Worm (Caenorhabditis elegans): ENCODE data around the gene best-20.
A peak's percentile ranks its signal among the peaks of the same experiment; 100 is the strongest.

Gene best-20

DNA sequence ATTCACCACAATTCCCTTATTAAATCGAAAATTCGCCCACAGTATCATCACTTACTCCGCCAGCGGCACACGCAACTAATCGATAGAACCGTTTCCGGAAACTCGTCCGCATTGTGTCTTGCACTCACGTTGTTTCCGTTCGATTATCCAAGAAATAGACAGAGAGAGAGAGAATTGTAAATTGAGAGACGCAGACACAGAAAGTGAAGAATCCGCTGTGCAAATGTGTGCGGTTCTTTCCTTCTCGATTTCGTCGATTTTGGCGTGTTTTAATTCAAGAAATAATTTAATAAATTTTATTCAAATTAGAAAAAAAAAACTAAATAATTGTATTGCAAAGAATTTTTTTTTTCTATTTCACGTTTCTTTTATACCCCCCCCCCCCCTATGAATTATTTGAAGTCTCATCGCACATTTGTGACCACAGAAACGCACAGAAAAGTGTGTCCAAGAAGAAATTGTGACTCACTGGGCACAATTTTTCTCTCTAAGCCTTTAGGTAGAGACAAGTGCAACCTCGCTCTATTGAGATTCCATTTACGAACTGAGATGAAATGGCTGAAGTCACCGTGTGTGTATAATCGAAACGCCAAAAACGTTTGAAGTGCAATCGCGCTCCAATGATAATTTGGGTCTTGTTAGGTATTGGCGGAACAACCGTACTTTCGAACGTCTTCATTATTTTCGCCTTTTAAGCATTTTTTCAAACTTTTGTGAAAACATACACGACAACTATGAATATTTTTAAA lies 17.2 kb upstream of the best-20 start, which contains the start of gene nape-2:
Gene nape-2, minus strand, starts transcription at position 271 of the 749 bp plus-strand sequence.
- TF ChIP-seq elt-3 (tag; optimal IDR thresholded peaks at IDR 0.05): no peak
- no peak for TF ChIP-seq blmp-1 (tag; optimal IDR thresholded peaks at IDR 0.05)
- TF ChIP-seq cnd-1 (tag; optimal IDR thresholded peaks at IDR 0.05): no peak
- no peak for TF ChIP-seq M03D4.4 (tag; optimal IDR thresholded peaks at IDR 0.05)
- TF ChIP-seq ces-1 (GFP tag; optimal IDR thresholded peaks at IDR 0.05): peak; percentile 6
- no peak for TF ChIP-seq sem-2 (GFP tag; optimal IDR thresholded peaks at IDR 0.05)

DNA sequence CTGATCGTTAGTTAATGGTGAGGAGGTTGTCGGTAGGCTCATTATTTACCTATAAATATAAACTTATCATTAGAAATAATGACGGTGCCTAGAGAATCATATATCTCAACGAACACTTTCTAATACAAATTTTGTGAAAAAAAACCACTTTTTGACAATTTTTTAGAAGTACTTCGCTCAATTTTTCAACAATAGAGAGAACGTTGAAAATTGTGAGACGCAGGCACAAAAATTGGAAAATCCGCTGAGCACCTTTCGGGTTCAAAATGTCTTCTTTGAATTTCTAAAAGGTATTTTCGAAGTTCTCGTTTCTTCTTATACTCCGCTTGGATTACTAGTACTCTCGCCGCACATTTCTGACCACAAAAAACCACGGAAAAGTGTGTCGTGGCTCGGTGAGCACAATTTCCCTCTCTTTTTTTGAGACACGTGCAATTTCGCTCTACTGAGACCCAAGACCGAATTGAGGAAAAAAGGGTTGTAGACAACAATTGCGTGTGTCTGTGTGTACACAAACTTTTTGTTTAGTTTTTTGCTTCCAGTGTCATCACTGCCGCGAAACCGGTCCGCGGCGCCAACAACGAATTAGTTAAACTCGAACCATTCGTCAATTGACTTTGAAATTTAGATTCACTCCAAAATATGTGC lies 15.1 kb upstream of the best-20 start, which contains the start of gene nape-1:
Gene nape-1, minus strand, starts transcription at position 51 of the 648 bp plus-strand sequence.
- TF ChIP-seq mab-5 (tag; optimal IDR thresholded peaks at IDR 0.05) (no peak), elt-1 (tag; optimal IDR thresholded peaks at IDR 0.05; ENCODE audit: borderline replicate concordance, insufficient read depth) (no peak), ceh-39 (tag; optimal IDR thresholded peaks at IDR 0.05) (no peak), lsy-2 (tag; optimal IDR thresholded peaks at IDR 0.05) (no peak), nhr-237 (tag; optimal IDR thresholded peaks at IDR 0.05) (no peak), mep-1 (tag; optimal IDR thresholded peaks at IDR 0.05) (no peak), flh-1 (GFP tag; optimal IDR thresholded peaks at IDR 0.05) (no peak), mls-2 (tag; optimal IDR thresholded peaks at IDR 0.05) (no peak), snpc-4 (tag; optimal IDR thresholded peaks at IDR 0.05) (no peak), drap-1 (GFP tag; optimal IDR thresholded peaks at IDR 0.05) (no peak), ceh-43 (GFP tag; optimal IDR thresholded peaks at IDR 0.05) (no peak), hlh-1 (tag; optimal IDR thresholded peaks at IDR 0.05) (no peak), elt-3 (tag; optimal IDR thresholded peaks at IDR 0.05) (no peak), tbx-8 (GFP tag; optimal IDR thresholded peaks at IDR 0.05) (no peak), blmp-1 (tag; optimal IDR thresholded peaks at IDR 0.05) (no peak), zip-8 (tag; optimal IDR thresholded peaks at IDR 0.05) (no peak), ham-2 (GFP tag; optimal IDR thresholded peaks at IDR 0.05) (no peak), lin-13 (tag; optimal IDR thresholded peaks at IDR 0.05) (no peak), sptf-1 (tag; optimal IDR thresholded peaks at IDR 0.05) (no peak)

- TF ChIP-seq sptf-1 (tag; optimal IDR thresholded peaks at IDR 0.05) (no peak), ham-2 (GFP tag; optimal IDR thresholded peaks at IDR 0.05) (no peak), lsy-2 (tag; optimal IDR thresholded peaks at IDR 0.05) (no peak), lin-13 (tag; optimal IDR thresholded peaks at IDR 0.05) (no peak), blmp-1 (tag; optimal IDR thresholded peaks at IDR 0.05) (no peak), ztf-11 (tag; optimal IDR thresholded peaks at IDR 0.05) (no peak)
Observed at ce11 chrIV:3741874-3742273, 14.1 kb upstream of the best-20 start.

DNA sequence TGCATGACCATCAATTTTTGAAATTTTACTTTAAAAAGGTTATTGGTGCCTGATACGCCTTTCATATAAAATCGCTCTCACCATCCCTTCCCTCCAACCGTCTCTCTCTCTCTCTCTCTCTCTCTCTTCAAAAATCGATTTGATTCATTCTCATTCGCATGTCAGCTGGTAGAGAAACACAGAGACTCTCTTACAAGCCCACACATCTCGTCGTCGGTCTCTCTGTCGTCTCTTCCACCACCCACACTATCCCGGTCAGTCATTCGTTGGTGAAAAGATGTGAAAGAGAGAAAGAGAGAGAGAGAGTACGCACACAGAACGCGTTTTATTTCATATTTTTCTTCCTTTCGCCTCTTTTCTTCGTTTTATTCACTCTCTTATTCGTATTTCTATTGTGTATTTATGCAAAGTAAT lies 13.6 kb upstream of the best-20 start:
- TF ChIP-seq ceh-43 (GFP tag; optimal IDR thresholded peaks at IDR 0.05): no peak
- TF ChIP-seq ceh-39 (tag; optimal IDR thresholded peaks at IDR 0.05): peak; percentile 76
- TF ChIP-seq lsy-2 (tag; optimal IDR thresholded peaks at IDR 0.05): peak; percentile 66
- TF ChIP-seq hlh-1 (tag; optimal IDR thresholded peaks at IDR 0.05): peak; percentile 93
- TF ChIP-seq drap-1 (GFP tag; optimal IDR thresholded peaks at IDR 0.05): peak; percentile 25
- peak; percentile 28 for TF ChIP-seq M03D4.4 (tag; optimal IDR thresholded peaks at IDR 0.05)
- TF ChIP-seq unc-120 (tag; optimal IDR thresholded peaks at IDR 0.05; ENCODE audit: poor library complexity, severe bottlenecking): peak; percentile 56
- peak; percentile 19 for TF ChIP-seq tbx-8 (GFP tag; optimal IDR thresholded peaks at IDR 0.05)
- TF ChIP-seq mep-1 (tag; optimal IDR thresholded peaks at IDR 0.05): peak; percentile 81
- no peak for TF ChIP-seq ztf-11 (tag; optimal IDR thresholded peaks at IDR 0.05)
- peak; percentile 87 for TF ChIP-seq unc-62 (GFP tag; optimal IDR thresholded peaks at IDR 0.05)
- peak; percentile 77 for TF ChIP-seq ces-1 (GFP tag; optimal IDR thresholded peaks at IDR 0.05)
- no peak for TF ChIP-seq ham-2 (GFP tag; optimal IDR thresholded peaks at IDR 0.05)
- peak; percentile 60 for TF ChIP-seq pha-4 (tag; optimal IDR thresholded peaks at IDR 0.05)
- TF ChIP-seq cnd-1 (tag; optimal IDR thresholded peaks at IDR 0.05): peak; percentile 59
- TF ChIP-seq nhr-12 (tag; optimal IDR thresholded peaks at IDR 0.05): peak; percentile 0
- peak; percentile 90 for TF ChIP-seq nhr-237 (tag; optimal IDR thresholded peaks at IDR 0.05)
- TF ChIP-seq sem-2 (GFP tag; optimal IDR thresholded peaks at IDR 0.05): no peak

DNA sequence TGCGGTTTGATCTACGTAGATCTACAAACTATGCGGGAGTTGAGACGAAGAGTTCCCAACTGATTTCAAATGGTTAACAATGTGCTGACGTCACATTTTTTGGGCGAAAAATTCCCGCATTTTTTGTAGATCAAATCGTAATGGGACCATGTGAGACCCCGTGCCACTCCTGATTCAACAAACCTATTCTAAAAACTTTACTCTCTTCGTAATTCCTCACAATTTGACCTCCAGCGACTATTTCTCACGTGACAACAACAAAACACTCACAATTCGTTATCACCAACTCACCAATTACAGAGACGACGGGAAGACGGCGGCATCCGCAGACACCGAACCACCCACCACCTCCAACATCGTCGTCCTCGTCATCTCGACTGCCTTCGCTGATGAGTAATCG lies 12.3 kb upstream of the best-20 start, which contains the start of gene siah-1:
Gene siah-1, plus strand, starts transcription at position 301 of the 400 bp plus-strand sequence.
- TF ChIP-seq ceh-83 (GFP tag; optimal IDR thresholded peaks at IDR 0.05) (peak; percentile 49), unc-39 (tag; optimal IDR thresholded peaks at IDR 0.05) (no peak), ztf-11 (tag; optimal IDR thresholded peaks at IDR 0.05) (no peak)

Data from whole organism, mixed stage, embryonic.